Fruit fly (Drosophila melanogaster): ENCODE results near the gene Itpr.

The Itpr gene

dm6 chr3R:5564775-5565190, 47.9 kb downstream of the Itpr start, which contains the start of the genes CG14671 and CG12746:
CG14671 (minus strand) TSS chr3R:5564815.
CG12746 (plus strand) TSS chr3R:5564865.
- TF ChIP-seq Sin3A (optimal IDR thresholded peaks at IDR 0.05) = peak; percentile 62
- 0 out of 3 replicates have a peak, but pooled peaks have one; percentile 26 for TF ChIP-seq Mrtf (GFP tag; IDR thresholded peaks at IDR 0.05)
- no peak for TF ChIP-seq yki (optimal IDR thresholded peaks at IDR 0.05)
- peak; percentile 60 for TF ChIP-seq Dp (GFP tag; optimal IDR thresholded peaks at IDR 0.05)
- TF ChIP-seq hbn (GFP tag; IDR thresholded peaks at IDR 0.05; ENCODE audit: partially characterized antibody) = 0 out of 2 replicates have a peak, but pooled peaks have one; percentile 24
- peak; percentile 44 for TF ChIP-seq grn (GFP tag; optimal IDR thresholded peaks at IDR 0.05)
- peak; percentile 14 for TF ChIP-seq tx (GFP tag; optimal IDR thresholded peaks at IDR 0.05)
- no peak for TF ChIP-seq Dip2 (GFP tag; IDR thresholded peaks at IDR 0.05)
- TF ChIP-seq row (GFP tag; IDR thresholded peaks at IDR 0.05) = 0 out of 3 replicates have a peak, but pooled peaks have one; percentile 17
- 0 out of 3 replicates have a peak, but pooled peaks have one; percentile 27 for TF ChIP-seq CG34224 (GFP tag; IDR thresholded peaks at IDR 0.05; ENCODE audit: partially characterized antibody)
- peak; percentile 84 for TF ChIP-seq Myb (GFP tag; optimal IDR thresholded peaks at IDR 0.05)
- peak; percentile 18 for TF ChIP-seq CG14710 (tag; optimal IDR thresholded peaks at IDR 0.05)
- TF ChIP-seq mirr (GFP tag; optimal IDR thresholded peaks at IDR 0.05) = peak; percentile 22
- TF ChIP-seq Nf-YB (GFP tag; optimal IDR thresholded peaks at IDR 0.05) = no peak
- no peak for TF ChIP-seq vnd (GFP tag; IDR thresholded peaks at IDR 0.05; ENCODE audit: partially characterized antibody)
- 0 out of 3 replicates have a peak, but pooled peaks have one; percentile 7 for TF ChIP-seq otp (GFP tag; IDR thresholded peaks at IDR 0.05)
- peak; percentile 13 for TF ChIP-seq CoRest (tag; optimal IDR thresholded peaks at IDR 0.05)
- TF ChIP-seq dm (GFP tag; optimal IDR thresholded peaks at IDR 0.05) = peak; percentile 19
- TF ChIP-seq Scr (GFP tag; IDR thresholded peaks at IDR 0.05; ENCODE audit: partially characterized antibody) = peak; percentile 39; the same call in 1 of the 2 replicates
- TF ChIP-seq nmo (GFP tag; optimal IDR thresholded peaks at IDR 0.05) = peak; percentile 34
- 0 out of 3 replicates have a peak, but pooled peaks have one; percentile 21 for TF ChIP-seq Aef1 (GFP tag; IDR thresholded peaks at IDR 0.05)
- TF ChIP-seq CG3847 (GFP tag; IDR thresholded peaks at IDR 0.05) = 0 out of 2 replicates have a peak, but pooled peaks have one; percentile 18
- peak; percentile 46 for TF ChIP-seq ewg (GFP tag; optimal IDR thresholded peaks at IDR 0.05)
- peak; percentile 28 for TF ChIP-seq BEAF-32 (GFP tag; optimal IDR thresholded peaks at IDR 0.05)
- peak; percentile 66 for TF ChIP-seq Nf-YC (tag; optimal IDR thresholded peaks at IDR 0.05)
- no peak for TF ChIP-seq CG10654 (GFP tag; optimal IDR thresholded peaks at IDR 0.05)
- peak; percentile 21 for TF ChIP-seq kni (GFP tag; optimal IDR thresholded peaks at IDR 0.05)
- TF ChIP-seq CG9797 (GFP tag; optimal IDR thresholded peaks at IDR 0.05) = peak; percentile 30
- no peak for TF ChIP-seq lola (GFP tag; optimal IDR thresholded peaks at IDR 0.05)
- peak; percentile 78 for TF ChIP-seq CG2116 (GFP tag; optimal IDR thresholded peaks at IDR 0.05)
- TF ChIP-seq Dfd (GFP tag; optimal IDR thresholded peaks at IDR 0.05) = no peak
- peak; percentile 31 for TF ChIP-seq CG34376 (GFP tag; optimal IDR thresholded peaks at IDR 0.05)
- TF ChIP-seq CG12155 (GFP tag; optimal IDR thresholded peaks at IDR 0.05) = no peak
- TF ChIP-seq abd-A (tag; optimal IDR thresholded peaks at IDR 0.05) = no peak
- TF ChIP-seq MBD-R2 (GFP tag; IDR thresholded peaks at IDR 0.05) = peak; percentile 88
- TF ChIP-seq Lim3 (GFP tag; IDR thresholded peaks at IDR 0.05) = no peak
- peak; percentile 38 for TF ChIP-seq YL-1 (GFP tag; optimal IDR thresholded peaks at IDR 0.05)
- 0 out of 2 replicates have a peak, but pooled peaks have one; percentile 41 for TF ChIP-seq unc-4 (GFP tag; IDR thresholded peaks at IDR 0.05; ENCODE audit: partially characterized antibody)
- TF ChIP-seq CG17186 (GFP tag; optimal IDR thresholded peaks at IDR 0.05) = peak; percentile 26
- TF ChIP-seq ato (GFP tag; IDR thresholded peaks at IDR 0.05; ENCODE audit: partially characterized antibody) = 0 out of 2 replicates have a peak, but pooled peaks have one; percentile 19
- no peak for TF ChIP-seq Vsx1 (GFP tag; optimal IDR thresholded peaks at IDR 0.05)
- TF ChIP-seq Sry-δ (GFP tag; optimal IDR thresholded peaks at IDR 0.05) = peak; percentile 4
- no peak for TF ChIP-seq CG11560 (tag; IDR thresholded peaks at IDR 0.05)
- peak in 1 of 2 experiments; percentile 94 for TF ChIP-seq insv (GFP tag; optimal IDR thresholded peaks at IDR 0.05)
- peak; percentile 37 for TF ChIP-seq sug (tag; optimal IDR thresholded peaks at IDR 0.05)
- no peak for TF ChIP-seq CG4328 (GFP tag; optimal IDR thresholded peaks at IDR 0.05)
- peak; percentile 44; the same call in 2 of the 3 replicates for TF ChIP-seq HLH4C (GFP tag; IDR thresholded peaks at IDR 0.05; ENCODE audit: partially characterized antibody)
- TF ChIP-seq CG3281 (GFP tag; optimal IDR thresholded peaks at IDR 0.05) = peak; percentile 99
- TF ChIP-seq tap (tag; optimal IDR thresholded peaks at IDR 0.05) = no peak
